Worm (Caenorhabditis elegans) whole organism, young adult: ENCODE data around the gene ifd-1.

Experiments used
- B0019.2 ChIP-seq: fragments of 200-800 bp; sonication (Bioruptor generic); conservative IDR thresholded peaks from 2 replicates; pipeline ENCODE4 v1.3.6; 2022; ENCODE audit warnings: missing genetic modification reagents, missing genetic modification characterization, missing compliant biosample characterization
- B0336.3 ChIP-seq: fragments of 200-800 bp; sonication (Bioruptor generic); IDR thresholded peaks from 2 replicates; pipeline ENCODE4 v1.3.6; 2022; ENCODE audit warnings: missing genetic modification characterization, missing compliant biosample characterization
- C17E4.6 ChIP-seq: fragments of 200-800 bp; sonication (Bioruptor generic); IDR thresholded peaks from 2 replicates; pipeline ENCODE4 v1.3.6; 2022; ENCODE audit warnings: missing genetic modification reagents, missing genetic modification characterization, missing compliant biosample characterization
- F10E7.11 ChIP-seq: sonication (generic microtip); optimal IDR thresholded peaks from 2 replicates; lab custom pipeline; 2017; ENCODE audit warnings: mild to moderate bottlenecking, missing genetic modification characterization, moderate library complexity, missing compliant biosample characterization
- F49E8.2 ChIP-seq: sonication (generic microtip); optimal IDR thresholded peaks from 3 replicates; lab custom pipeline; 2017; ENCODE audit warnings: missing genetic modification characterization, mild to moderate bottlenecking, missing compliant biosample characterization, antibody characterized with exemption, moderate library complexity; ENCODE audit not compliant: insufficient read depth
- F55B11.4 ChIP-seq: sonication (generic microtip); optimal IDR thresholded peaks from 2 replicates; lab custom pipeline; 2016; ENCODE audit warnings: missing compliant biosample characterization, missing genetic modification characterization, borderline replicate concordance; ENCODE audit not compliant: insufficient read depth
- K11D2.4 ChIP-seq: fragments of 200-800 bp; sonication (Bioruptor generic); IDR thresholded peaks from 2 replicates; pipeline ENCODE4 v1.3.6; 2022; ENCODE audit warnings: missing genetic modification reagents, missing genetic modification characterization, missing compliant biosample characterization
- K12H6.12 ChIP-seq: fragments of 200-800 bp; sonication (Bioruptor generic); optimal IDR thresholded peaks from 2 replicates; lab custom pipeline; 2018; ENCODE audit warnings: mild to moderate bottlenecking, missing genetic modification characterization, missing compliant biosample characterization
- T07F8.4 ChIP-seq: sonication (generic microtip); optimal IDR thresholded peaks from 2 replicates; lab custom pipeline; 2016; ENCODE audit warnings: mild to moderate bottlenecking, missing genetic modification characterization, moderate library complexity, missing compliant biosample characterization
- Y56A3A.18 ChIP-seq: fragments of 200-800 bp; sonication (Bioruptor generic); IDR thresholded peaks from 2 replicates; pipeline ENCODE4 v1.3.6; 2022; ENCODE audit warnings: missing genetic modification reagents, missing genetic modification characterization, missing compliant biosample characterization
- aptf-2 ChIP-seq: fragments of 200-800 bp; sonication (Bioruptor generic); conservative IDR thresholded peaks from 2 replicates; pipeline ENCODE4 v1.3.6; 2022; ENCODE audit warnings: missing genetic modification reagents, missing genetic modification characterization, missing compliant biosample characterization
- athp-1 ChIP-seq: sonication (generic microtip); optimal IDR thresholded peaks from 2 replicates; lab custom pipeline; 2017; ENCODE audit warnings: mild to moderate bottlenecking, missing genetic modification characterization, missing compliant biosample characterization
- bed-2 ChIP-seq: fragments of 200-800 bp; sonication (Bioruptor generic); IDR thresholded peaks from 2 replicates; pipeline ENCODE4 v1.3.6; 2022; ENCODE audit warnings: missing genetic modification reagents, missing genetic modification characterization, missing compliant biosample characterization
- ccch-3 ChIP-seq: fragments of 200-800 bp; sonication (Bioruptor generic); optimal IDR thresholded peaks from 2 replicates; lab custom pipeline; 2018; ENCODE audit warnings: mild to moderate bottlenecking, missing genetic modification characterization, missing compliant biosample characterization
- ceh-40 ChIP-seq: fragments of 200-800 bp; sonication (Bioruptor generic); IDR thresholded peaks from 2 replicates; pipeline ENCODE4 v1.3.6; 2022; ENCODE audit warnings: missing genetic modification characterization, missing compliant biosample characterization
- ceh-79 ChIP-seq: sonication (generic microtip); optimal IDR thresholded peaks from 2 replicates; lab custom pipeline; 2017; ENCODE audit warnings: mild to moderate bottlenecking, missing genetic modification characterization, missing compliant biosample characterization
- chd-7 ChIP-seq: sonication (generic microtip); optimal IDR thresholded peaks from 2 replicates; lab custom pipeline; 2016; ENCODE audit warnings: mild to moderate bottlenecking, missing genetic modification characterization, moderate library complexity, missing compliant biosample characterization
- efl-1 ChIP-seq: fragments of 150-350 bp; optimal IDR thresholded peaks from 2 replicates; lab custom pipeline; 2014; ENCODE audit warnings: missing biosample characterization, missing genetic modification reagents, missing genetic modification characterization
- ekl-4 ChIP-seq: fragments of 200-800 bp; sonication (Bioruptor generic); IDR thresholded peaks from 2 replicates; pipeline ENCODE4 v1.3.6; 2022; ENCODE audit warnings: missing genetic modification reagents, missing genetic modification characterization, missing compliant biosample characterization
- ets-4 ChIP-seq: fragments of 200-800 bp; sonication (Bioruptor generic); optimal IDR thresholded peaks from 2 replicates; lab custom pipeline; 2018; ENCODE audit warnings: mild to moderate bottlenecking, missing genetic modification characterization, missing compliant biosample characterization
- hlh-12 ChIP-seq: sonication (generic microtip); optimal IDR thresholded peaks from 2 replicates; lab custom pipeline; 2016; ENCODE audit warnings: missing genetic modification characterization, missing compliant biosample characterization
- hsf-1 ChIP-seq: fragments of 200-800 bp; sonication (Bioruptor generic); IDR thresholded peaks from 2 replicates; pipeline ENCODE4 v1.3.6; 2022; ENCODE audit warnings: missing genetic modification reagents, missing genetic modification characterization, missing compliant biosample characterization
- lin-26 ChIP-seq: fragments of 200-800 bp; sonication (Bioruptor generic); IDR thresholded peaks from 2 replicates; pipeline ENCODE4 v1.3.6; 2022; ENCODE audit warnings: missing genetic modification reagents, missing genetic modification characterization, missing compliant biosample characterization
- lir-1 ChIP-seq: fragments of 200-800 bp; sonication (Bioruptor generic); conservative IDR thresholded peaks from 2 replicates; pipeline ENCODE4 v1.3.6; 2022; ENCODE audit warnings: missing genetic modification reagents, missing genetic modification characterization, missing compliant biosample characterization
- lsy-27 ChIP-seq: sonication (generic microtip); optimal IDR thresholded peaks from 2 replicates; lab custom pipeline; 2017; ENCODE audit warnings: missing genetic modification characterization, mild to moderate bottlenecking, missing compliant biosample characterization, antibody characterized with exemption, missing genotype, borderline replicate concordance; ENCODE audit not compliant: insufficient read depth
- madf-10 ChIP-seq: sonication (generic microtip); optimal IDR thresholded peaks from 2 replicates; lab custom pipeline; 2016; ENCODE audit warnings: mild to moderate bottlenecking, missing genetic modification characterization, missing compliant biosample characterization
- madf-6 ChIP-seq: fragments of 200-800 bp; sonication (Bioruptor generic); IDR thresholded peaks from 2 replicates; pipeline ENCODE4 v1.3.6; 2022; ENCODE audit warnings: missing genetic modification reagents, missing genetic modification characterization, missing compliant biosample characterization
- mel-28 ChIP-seq: sonication (generic microtip); optimal IDR thresholded peaks from 2 replicates; lab custom pipeline; 2016; ENCODE audit warnings: borderline replicate concordance, mild to moderate bottlenecking, missing genetic modification characterization, missing compliant biosample characterization
- mxl-1 ChIP-seq: sonication (generic microtip); optimal IDR thresholded peaks from 2 replicates; lab custom pipeline; 2016; ENCODE audit warnings: missing genetic modification characterization, missing compliant biosample characterization
- nfya-2 ChIP-seq: fragments of 200-800 bp; sonication (Bioruptor generic); IDR thresholded peaks from 2 replicates; pipeline ENCODE4 v1.3.6; 2022; ENCODE audit warnings: missing genetic modification reagents, missing genetic modification characterization, missing compliant biosample characterization
- nfyb-1 ChIP-seq: fragments of 200-800 bp; sonication (Bioruptor generic); IDR thresholded peaks from 2 replicates; pipeline ENCODE4 v1.3.6; 2022; ENCODE audit warnings: missing genetic modification reagents, missing genetic modification characterization, missing compliant biosample characterization
- nhr-27 ChIP-seq: fragments of 200-800 bp; sonication (Bioruptor generic); optimal IDR thresholded peaks from 2 replicates; lab custom pipeline; 2018; ENCODE audit warnings: mild to moderate bottlenecking, missing genetic modification characterization, moderate library complexity, missing compliant biosample characterization
- nhr-80 ChIP-seq: sonication (generic microtip); optimal IDR thresholded peaks from 2 replicates; lab custom pipeline; 2016; ENCODE audit warnings: missing genetic modification characterization, missing compliant biosample characterization
- nhr-90 ChIP-seq: sonication (generic microtip); optimal IDR thresholded peaks from 2 replicates; lab custom pipeline; 2016; ENCODE audit warnings: missing genotype, mild to moderate bottlenecking, missing genetic modification characterization, missing compliant biosample characterization
- rec-8 ChIP-seq, 2 experiments: sonication (generic microtip); optimal IDR thresholded peaks; 2 replicates each; lab custom pipeline; 2016; ENCODE audit warnings: mild to moderate bottlenecking in 2 of 2, missing genetic modification characterization in 2 of 2, missing genetic modification reagents in 2 of 2, missing genotype in 2 of 2, missing biosample characterization in 1 of 2, missing compliant biosample characterization in 1 of 2, moderate library complexity in 1 of 2
- repo-1 ChIP-seq: sonication (generic microtip); optimal IDR thresholded peaks from 2 replicates; lab custom pipeline; 2017; ENCODE audit warnings: mild to moderate bottlenecking, missing genetic modification characterization, missing compliant biosample characterization
- sea-2 ChIP-seq: fragments of 200-800 bp; sonication (Bioruptor generic); IDR thresholded peaks from 2 replicates; pipeline ENCODE4 v1.3.6; 2022; ENCODE audit warnings: missing genetic modification characterization, missing compliant biosample characterization
- snpc-1.3 ChIP-seq: sonication (generic microtip); optimal IDR thresholded peaks from 2 replicates; lab custom pipeline; 2017; ENCODE audit warnings: missing genetic modification characterization, mild to moderate bottlenecking, missing compliant biosample characterization, antibody characterized with exemption, moderate library complexity, missing genotype, missing genetic modification reagents; ENCODE audit not compliant: insufficient read depth
- snpc-3.4 ChIP-seq: sonication (generic microtip); optimal IDR thresholded peaks from 2 replicates; lab custom pipeline; 2017; ENCODE audit warnings: missing genetic modification characterization, mild to moderate bottlenecking, missing compliant biosample characterization, antibody characterized with exemption, moderate library complexity, missing genotype, missing genetic modification reagents
- snpc-4 ChIP-seq, 5 experiments: fragments of 150-350 bp in 1 of 5; sonication (generic microtip) in 4 of 5; optimal IDR thresholded peaks; 2 replicates each; lab custom pipeline; 2014 to 2018; ENCODE audit warnings: missing genetic modification characterization in 5 of 5, missing biosample characterization in 3 of 5, antibody characterized with exemption in 2 of 5, mild to moderate bottlenecking in 2 of 5, missing compliant biosample characterization in 2 of 5, missing genotype in 2 of 5, moderate library complexity in 2 of 5, missing genetic modification reagents in 1 of 5
- somi-1 ChIP-seq: fragments of 200-800 bp; sonication (Bioruptor generic); optimal IDR thresholded peaks from 2 replicates; lab custom pipeline; 2018; ENCODE audit warnings: mild to moderate bottlenecking, missing genetic modification characterization, missing compliant biosample characterization
- xnd-1 ChIP-seq: sonication (generic microtip); optimal IDR thresholded peaks from 2 replicates; lab custom pipeline; 2016; ENCODE audit warnings: missing genotype, missing genetic modification reagents, missing genetic modification characterization, missing compliant biosample characterization
- zfh-2 ChIP-seq: fragments of 200-800 bp; sonication (Bioruptor generic); conservative IDR thresholded peaks from 2 replicates; pipeline ENCODE4 v1.3.6; 2022; ENCODE audit warnings: missing genetic modification reagents, missing genetic modification characterization, missing compliant biosample characterization
- ztf-25 ChIP-seq: fragments of 200-800 bp; sonication (Bioruptor generic); IDR thresholded peaks from 2 replicates; pipeline ENCODE4 v1.3.6; 2022; ENCODE audit warnings: missing genetic modification reagents, missing genetic modification characterization, missing compliant biosample characterization
- ztf-26 ChIP-seq: sonication (generic microtip); optimal IDR thresholded peaks from 2 replicates; lab custom pipeline; 2017; ENCODE audit warnings: missing genetic modification characterization, missing compliant biosample characterization
- ztf-28 ChIP-seq: fragments of 200-800 bp; sonication (Bioruptor generic); IDR thresholded peaks from 2 replicates; pipeline ENCODE4 v1.3.6; 2022; ENCODE audit warnings: missing genetic modification reagents, missing genetic modification characterization, missing compliant biosample characterization
- ztf-3 ChIP-seq: fragments of 200-800 bp; sonication (Bioruptor generic); optimal IDR thresholded peaks from 2 replicates; lab custom pipeline; 2018; ENCODE audit warnings: mild to moderate bottlenecking, missing genetic modification characterization, missing compliant biosample characterization

ifd-1 gene

ce11 chrX:8810908-8811307 lies 13.3 kb downstream of the ifd-1 start, which contains the start of gene R04E5.9 (continued):
- TF ChIP-seq F49E8.2 (tag; lab: Kevin White, UChicago) (no peak), madf-6 (GFP tag; lab: Robert Waterston, UW) (no peak), bed-2 (no peak), ets-4 (GFP tag; lab: Kevin White, UChicago) (peak; percentile 91), F10E7.11 (tag; lab: Kevin White, UChicago) (no peak), mel-28 (tag; lab: Kevin White, UChicago) (peak; percentile 17), sea-2 (no peak), K12H6.12 (tag; lab: Kevin White, UChicago) (peak; percentile 89), aptf-2 (no peak), K11D2.4 (peak; percentile 69; the same call in 1 of the 2 replicates), F55B11.4 (tag; lab: Kevin White, UChicago) (no peak), zfh-2 (GFP tag; lab: Robert Waterston, UW) (peak; percentile 97), B0336.3 (GFP tag; lab: Robert Waterston, UW) (peak; percentile 85), ceh-79 (tag; lab: Kevin White, UChicago) (no peak), C17E4.6 (GFP tag; lab: Robert Waterston, UW) (no peak), T07F8.4 (tag; lab: Kevin White, UChicago) (no peak), ztf-25 (GFP tag; lab: Robert Waterston, UW) (no peak), snpc-1.3 (tag; lab: Kevin White, UChicago) (no peak), repo-1 (tag; lab: Kevin White, UChicago) (no peak), lsy-27 (tag; lab: Kevin White, UChicago) (no peak), xnd-1 (tag; lab: Kevin White, UChicago) (no peak), mxl-1 (tag; lab: Kevin White, UChicago) (peak; percentile 4), ztf-3 (no peak), B0019.2 (GFP tag; lab: Robert Waterston, UW) (no peak), nfya-2 (GFP tag; lab: Robert Waterston, UW) (no peak), nfyb-1 (peak; percentile 60; the same call in 1 of the 2 replicates), rec-8 (tag; optimal IDR thresholded peaks at IDR 0.05; lab: Kevin White, UChicago) (no peak), chd-7 (peak; percentile 80), ccch-3 (GFP tag; lab: Kevin White, UChicago) (no peak), snpc-4 (GFP tag; optimal IDR thresholded peaks at IDR 0.05; lab: Kevin White, UChicago) (peak; percentile 35), snpc-4 (tag; optimal IDR thresholded peaks at IDR 0.05; lab: Kevin White, UChicago) (peak; percentile 17 to 72 (median 60)), ztf-28 (GFP tag; lab: Robert Waterston, UW) (no peak), hlh-12 (tag; lab: Kevin White, UChicago) (no peak), ztf-26 (tag; lab: Kevin White, UChicago) (peak; percentile 69), efl-1 (GFP tag; lab: Kevin White, UChicago) (no peak), nhr-90 (peak; percentile 84), snpc-3.4 (tag; lab: Kevin White, UChicago) (no peak), hsf-1 (GFP tag; lab: Robert Waterston, UW) (no peak), ekl-4 (0 out of 2 replicates have a peak, but pooled peaks have one; percentile 16), nhr-80 (peak; percentile 99), lin-26 (GFP tag; lab: Robert Waterston, UW) (no peak), ceh-40 (GFP tag; lab: Robert Waterston, UW) (no peak), athp-1 (tag; lab: Kevin White, UChicago) (peak; percentile 45), nhr-27 (tag; lab: Kevin White, UChicago) (no peak), madf-10 (tag; lab: Kevin White, UChicago) (peak; percentile 85), somi-1 (peak; percentile 44), lir-1 (GFP tag; lab: Robert Waterston, UW) (peak; percentile 65; the same call in 1 of the 2 replicates), Y56A3A.18 (no peak)
